Worm (Caenorhabditis elegans) whole organism, L4 larva: ENCODE results near the gene C34C12.9.

ENCODE experiments used
- R02D3.7 ChIP-seq: fragments of 150-350 bp; sonication (generic microtip); optimal IDR thresholded peaks from 3 replicates; lab custom pipeline; 2014; ENCODE audit warnings: missing biosample characterization, missing genetic modification characterization
- Y48G9A.11 ChIP-seq: fragments of 200-800 bp; sonication (Bioruptor generic); IDR thresholded peaks from 2 replicates; pipeline ENCODE4 v1.3.6; 2022; ENCODE audit warnings: missing genetic modification reagents, missing genetic modification characterization, missing compliant biosample characterization
- aly-2 ChIP-seq: sonication (generic microtip); optimal IDR thresholded peaks from 2 replicates; lab custom pipeline; 2018; ENCODE audit warnings: missing biosample characterization, missing genetic modification characterization
- ceh-32 ChIP-seq: sonication (generic microtip); optimal IDR thresholded peaks from 2 replicates; lab custom pipeline; 2016; ENCODE audit warnings: mild to moderate bottlenecking, missing genetic modification characterization, missing compliant biosample characterization; ENCODE audit not compliant: poor library complexity
- ceh-82 ChIP-seq: sonication (generic microtip); optimal IDR thresholded peaks from 2 replicates; lab custom pipeline; 2017; ENCODE audit warnings: missing biosample characterization, missing genetic modification characterization
- fos-1 ChIP-seq: fragments of 150-350 bp; optimal IDR thresholded peaks from 2 replicates; lab custom pipeline; 2014; ENCODE audit warnings: missing biosample characterization, missing genetic modification characterization
- mdl-1 ChIP-seq, 2 experiments: fragments of 150-350 bp in 1 of 2; sonication (generic microtip) in 1 of 2; optimal IDR thresholded peaks; 2 replicates each; lab custom pipeline; 2014 to 2017; ENCODE audit warnings: missing biosample characterization in 2 of 2, missing genetic modification characterization in 2 of 2
- nhr-25 ChIP-seq: sonication (generic microtip); optimal IDR thresholded peaks from 2 replicates; lab custom pipeline; 2017; ENCODE audit warnings: missing genetic modification characterization, mild to moderate bottlenecking, missing compliant biosample characterization, antibody characterized with exemption, moderate library complexity, borderline replicate concordance; ENCODE audit not compliant: insufficient read depth
- nhr-28 ChIP-seq: fragments of 150-350 bp; optimal IDR thresholded peaks from 2 replicates; lab custom pipeline; 2014; ENCODE audit warnings: missing biosample characterization, missing genetic modification characterization
- unc-62 ChIP-seq, 3 experiments: fragments of 150-350 bp in 1 of 3; sonication (generic microtip); optimal IDR thresholded peaks in 2 of 3; peaks in 1 of 3; 1 replicate in 1 of 3; 2 replicates in 2 of 3; lab custom pipeline; 2014 to 2017; ENCODE audit warnings: missing biosample characterization in 3 of 3, missing genetic modification characterization in 3 of 3, missing genetic modification reagents in 3 of 3, missing genotype in 1 of 3
- ztf-11 ChIP-seq: fragments of 150-350 bp; optimal IDR thresholded peaks from 2 replicates; lab custom pipeline; 2014; ENCODE audit warnings: missing biosample characterization, missing genetic modification characterization

DNA sequence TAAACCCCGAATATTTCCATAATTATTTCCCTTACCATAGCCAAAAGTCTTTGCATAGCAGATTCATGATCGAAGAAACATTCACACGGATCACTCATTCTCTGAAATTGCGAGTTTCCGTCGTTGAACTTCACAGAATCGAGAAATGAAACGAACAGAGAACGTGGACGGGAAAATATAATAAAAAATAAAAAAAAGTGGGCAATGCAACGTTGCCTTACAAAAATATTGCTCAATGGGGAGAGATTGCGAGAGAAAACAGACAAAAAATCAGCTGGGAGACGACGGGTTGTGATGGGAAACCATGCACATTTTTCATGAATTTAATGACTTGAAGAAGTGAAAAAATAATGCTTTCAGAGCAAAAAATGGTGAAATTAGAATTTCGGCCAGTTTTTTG, 5.7 kb downstream of the C34C12.9 start, which contains the start of gene smim-14:
- no peak for TF ChIP-seq ceh-32
- no peak for TF ChIP-seq aly-2 (tag; lab: Kevin White, UChicago)
- TF ChIP-seq R02D3.7 = no peak
- TF ChIP-seq unc-62 (GFP tag; optimal IDR thresholded peaks at IDR 0.05 in 1 of 2; lab: Kevin White, UChicago) = no peak
- TF ChIP-seq unc-62 (tag; optimal IDR thresholded peaks at IDR 0.05; lab: Kevin White, UChicago) = no peak
- TF ChIP-seq mdl-1 (tag; optimal IDR thresholded peaks at IDR 0.05; lab: Kevin White, UChicago) = no peak
- no peak for TF ChIP-seq nhr-25 (tag; lab: Kevin White, UChicago)
- no peak for TF ChIP-seq ztf-11 (tag; lab: Kevin White, UChicago)
- no peak for TF ChIP-seq nhr-28
- TF ChIP-seq Y48G9A.11 (GFP tag; lab: Robert Waterston, UW) = no peak
- TF ChIP-seq ceh-82 = no peak
- TF ChIP-seq fos-1 (tag; lab: Kevin White, UChicago) = no peak
